Worm (Caenorhabditis elegans) whole organism, L1 larva: ENCODE measurements around the gene ceh-16.

Experiments used
- C04F5.9 ChIP-seq: sonication (generic microtip); optimal IDR thresholded peaks from 2 replicates; lab custom pipeline; 2016; ENCODE audit warnings: missing genetic modification characterization, missing compliant biosample characterization
- C16A3.4 ChIP-seq: fragments of 150-350 bp; optimal IDR thresholded peaks from 2 replicates; lab custom pipeline; 2014; ENCODE audit warnings: missing biosample characterization, missing genetic modification characterization
- C34B4.2 ChIP-seq: sonication (generic microtip); optimal IDR thresholded peaks from 2 replicates; lab custom pipeline; 2017; ENCODE audit warnings: mild to moderate bottlenecking, missing genetic modification characterization, missing compliant biosample characterization
- F16B12.6 ChIP-seq: fragments of 150-350 bp; optimal IDR thresholded peaks from 2 replicates; lab custom pipeline; 2014; ENCODE audit warnings: missing biosample characterization, missing genetic modification characterization
- Y116A8C.19 ChIP-seq: sonication (generic microtip); optimal IDR thresholded peaks from 2 replicates; lab custom pipeline; 2016; ENCODE audit warnings: missing compliant biosample characterization, missing genetic modification characterization, borderline replicate concordance
- aha-1 ChIP-seq: fragments of 150-350 bp; optimal IDR thresholded peaks from 2 replicates; lab custom pipeline; 2014; ENCODE audit warnings: missing biosample characterization, missing genetic modification characterization
- alr-1 ChIP-seq: fragments of 200-800 bp; sonication (Bioruptor generic); optimal IDR thresholded peaks from 2 replicates; lab custom pipeline; 2018; ENCODE audit warnings: borderline replicate concordance, mild to moderate bottlenecking, missing genetic modification characterization, missing compliant biosample characterization
- aly-2 ChIP-seq: fragments of 150-350 bp; optimal IDR thresholded peaks from 2 replicates; lab custom pipeline; 2014; ENCODE audit warnings: missing biosample characterization, missing genetic modification characterization
- ama-1 ChIP-seq: fragments of 150-350 bp; optimal IDR thresholded peaks from 2 replicates; lab custom pipeline; 2014
- blmp-1 ChIP-seq: fragments of 150-350 bp; optimal IDR thresholded peaks from 2 replicates; lab custom pipeline; 2014; ENCODE audit warnings: missing biosample characterization, missing genetic modification characterization
- ceh-63 ChIP-seq: fragments of 200-800 bp; sonication (Bioruptor generic); optimal IDR thresholded peaks from 2 replicates; lab custom pipeline; 2018; ENCODE audit warnings: mild to moderate bottlenecking, missing genetic modification characterization, missing compliant biosample characterization
- ceh-8 ChIP-seq: fragments of 200-800 bp; sonication (Bioruptor generic); optimal IDR thresholded peaks from 2 replicates; lab custom pipeline; 2018; ENCODE audit warnings: mild to moderate bottlenecking, missing genetic modification characterization, moderate library complexity, missing compliant biosample characterization
- ceh-88 ChIP-seq: fragments of 200-800 bp; sonication (Bioruptor generic); IDR thresholded peaks from 2 replicates; pipeline ENCODE4 v1.3.6; 2022; ENCODE audit warnings: missing genetic modification characterization, missing compliant biosample characterization
- dpl-1 ChIP-seq, 3 experiments: fragments of 150-350 bp in 2 of 3; sonication (generic microtip) in 1 of 3; optimal IDR thresholded peaks; 2 replicates each; lab custom pipeline; 2014 to 2017; ENCODE audit warnings: missing biosample characterization in 3 of 3, missing genetic modification characterization in 3 of 3, missing genetic modification reagents in 3 of 3
- dsc-1 ChIP-seq: sonication (generic microtip); optimal IDR thresholded peaks from 2 replicates; lab custom pipeline; 2016; ENCODE audit warnings: mild to moderate bottlenecking, missing genetic modification characterization, missing compliant biosample characterization
- efl-3 ChIP-seq: fragments of 200-800 bp; sonication (Bioruptor generic); optimal IDR thresholded peaks from 2 replicates; lab custom pipeline; 2018; ENCODE audit warnings: mild to moderate bottlenecking, missing genetic modification characterization, missing compliant biosample characterization
- egl-13 ChIP-seq: sonication (generic microtip); optimal IDR thresholded peaks from 2 replicates; lab custom pipeline; 2016; ENCODE audit warnings: missing genotype, missing genetic modification reagents, missing genetic modification characterization, missing compliant biosample characterization
- egl-27 ChIP-seq, 2 experiments: fragments of 150-350 bp in 1 of 2; sonication (generic microtip); optimal IDR thresholded peaks; 3 replicates each; lab custom pipeline; 2017 to 2018; ENCODE audit warnings: missing biosample characterization in 2 of 2, missing genetic modification characterization in 2 of 2, missing genetic modification reagents in 2 of 2
- elt-2 ChIP-seq: sonication (generic microtip); optimal IDR thresholded peaks from 2 replicates; lab custom pipeline; 2016; ENCODE audit warnings: missing genetic modification characterization, mild to moderate bottlenecking, inconsistent platforms, missing compliant biosample characterization, missing genetic modification reagents
- elt-3 ChIP-seq, 6 experiments: fragments of 150-350 bp in 1 of 6; sonication (generic microtip); optimal IDR thresholded peaks; 2 replicates each; lab custom pipeline; 2017 to 2018; ENCODE audit warnings: missing biosample characterization in 6 of 6, missing genetic modification characterization in 6 of 6, inconsistent platforms in 1 of 6
- ets-5 ChIP-seq: fragments of 200-800 bp; sonication (Bioruptor generic); IDR thresholded peaks from 2 replicates; pipeline ENCODE4 v1.3.6; 2022; ENCODE audit warnings: missing genetic modification characterization, missing compliant biosample characterization
- fkh-8 ChIP-seq: sonication (generic microtip); optimal IDR thresholded peaks from 2 replicates; lab custom pipeline; 2016; ENCODE audit warnings: mild to moderate bottlenecking, missing genetic modification characterization, missing compliant biosample characterization
- fos-1 ChIP-seq: fragments of 150-350 bp; optimal IDR thresholded peaks from 2 replicates; lab custom pipeline; 2014; ENCODE audit warnings: missing biosample characterization, missing genetic modification characterization
- irx-1 ChIP-seq: sonication (generic microtip); optimal IDR thresholded peaks from 2 replicates; lab custom pipeline; 2016; ENCODE audit warnings: missing genetic modification characterization, missing compliant biosample characterization
- jun-1 ChIP-seq: fragments of 150-350 bp; optimal IDR thresholded peaks from 2 replicates; lab custom pipeline; 2014; ENCODE audit warnings: missing biosample characterization, missing genetic modification reagents, missing genetic modification characterization
- lin-13 ChIP-seq: fragments of 150-350 bp; optimal IDR thresholded peaks from 2 replicates; lab custom pipeline; 2014; ENCODE audit warnings: missing biosample characterization, missing genetic modification reagents, missing genetic modification characterization
- lin-14 ChIP-seq: fragments of 200-800 bp; sonication (Bioruptor generic); optimal IDR thresholded peaks from 2 replicates; lab custom pipeline; 2018; ENCODE audit warnings: mild to moderate bottlenecking, missing genetic modification characterization, moderate library complexity, missing compliant biosample characterization
- mdl-1 ChIP-seq, 2 experiments: fragments of 150-350 bp; optimal IDR thresholded peaks; 2 replicates each; lab custom pipeline; 2014 to 2017; ENCODE audit warnings: missing biosample characterization in 2 of 2, missing genetic modification characterization in 2 of 2, inconsistent platforms in 1 of 2
- mep-1 ChIP-seq: fragments of 150-350 bp; optimal IDR thresholded peaks from 2 replicates; lab custom pipeline; 2014; ENCODE audit warnings: missing biosample characterization, missing genetic modification characterization
- nhr-12 ChIP-seq: sonication (generic microtip); optimal IDR thresholded peaks from 2 replicates; lab custom pipeline; 2017; ENCODE audit warnings: missing biosample characterization, missing genetic modification characterization
- nhr-47 ChIP-seq: sonication (generic microtip); optimal IDR thresholded peaks from 2 replicates; lab custom pipeline; 2016; ENCODE audit warnings: mild to moderate bottlenecking, missing genetic modification characterization, moderate library complexity, missing compliant biosample characterization
- nhr-71 ChIP-seq: sonication (generic microtip); optimal IDR thresholded peaks from 2 replicates; lab custom pipeline; 2016; ENCODE audit warnings: mild to moderate bottlenecking, missing genetic modification characterization, moderate library complexity, missing compliant biosample characterization
- pqm-1 ChIP-seq: sonication (generic microtip); optimal IDR thresholded peaks from 3 replicates; lab custom pipeline; 2017; ENCODE audit warnings: missing biosample characterization, missing genetic modification characterization
- sptf-1 ChIP-seq: fragments of 150-350 bp; optimal IDR thresholded peaks from 2 replicates; lab custom pipeline; 2014; ENCODE audit warnings: missing biosample characterization, missing genetic modification characterization
- sup-37 ChIP-seq: fragments of 200-800 bp; sonication (Bioruptor generic); optimal IDR thresholded peaks from 2 replicates; lab custom pipeline; 2018; ENCODE audit warnings: mild to moderate bottlenecking, missing genetic modification characterization, missing compliant biosample characterization
- swsn-7 ChIP-seq: sonication (generic microtip); optimal IDR thresholded peaks from 2 replicates; lab custom pipeline; 2016; ENCODE audit warnings: missing genetic modification characterization, missing compliant biosample characterization
- tbx-2 ChIP-seq: sonication (generic microtip); optimal IDR thresholded peaks from 2 replicates; lab custom pipeline; 2016; ENCODE audit warnings: missing genetic modification characterization, missing compliant biosample characterization
- unc-130 ChIP-seq: fragments of 150-350 bp; optimal IDR thresholded peaks from 2 replicates; lab custom pipeline; 2017; ENCODE audit warnings: missing biosample characterization, missing genetic modification characterization, inconsistent platforms
- unc-62 ChIP-seq: fragments of 150-350 bp; optimal IDR thresholded peaks from 2 replicates; lab custom pipeline; 2014; ENCODE audit warnings: missing biosample characterization, missing genetic modification reagents, missing genetic modification characterization

The ceh-16 gene

ce11 chrIII:8590882-8591281, 31.7 kb upstream of the ceh-16 start, which contains the start of gene fipr-16:
Gene fipr-16 (minus strand): TSS chrIII:8590982.
- TF ChIP-seq alr-1 (tag; lab: Kevin White, UChicago) (no peak), mdl-1 (tag; optimal IDR thresholded peaks at IDR 0.05; lab: Kevin White, UChicago) (no peak), mep-1 (no peak), ceh-8 (GFP tag; lab: Kevin White, UChicago) (no peak), pqm-1 (tag; lab: Kevin White, UChicago) (no peak), ceh-88 (GFP tag; lab: Robert Waterston, UW) (no peak), nhr-71 (no peak), Y116A8C.19 (no peak), aly-2 (no peak), F16B12.6 (no peak), fos-1 (tag; lab: Kevin White, UChicago) (no peak), ets-5 (no peak)

ce11 chrIII:8593620-8594019, 28.9 kb upstream of the ceh-16 start, which contains the start of gene C06E1.7:
Gene C06E1.7 (minus strand): TSS chrIII:8593720.
- TF ChIP-seq sup-37 (GFP tag; lab: Kevin White, UChicago) (no peak), ama-1 (lab: Kevin White, UChicago) (no peak), unc-130 (tag; lab: Kevin White, UChicago) (no peak), C16A3.4 (tag; lab: Kevin White, UChicago) (no peak), nhr-47 (tag; lab: Kevin White, UChicago) (no peak), dsc-1 (tag; lab: Kevin White, UChicago) (no peak), mdl-1 (tag; optimal IDR thresholded peaks at IDR 0.05; lab: Kevin White, UChicago) (no peak), lin-13 (GFP tag; lab: Kevin White, UChicago) (no peak), dpl-1 (GFP tag; optimal IDR thresholded peaks at IDR 0.05; lab: Kevin White, UChicago) (no peak), ceh-63 (no peak)

ce11 chrIII:8594088-8594487, 28.4 kb upstream of the ceh-16 start:
- TF ChIP-seq jun-1 (tag; lab: Kevin White, UChicago): no peak
- TF ChIP-seq mep-1: no peak
- no peak for TF ChIP-seq egl-27 (tag; optimal IDR thresholded peaks at IDR 0.05; lab: Kevin White, UChicago)
- TF ChIP-seq irx-1 (tag; lab: Kevin White, UChicago): no peak
- TF ChIP-seq fos-1 (tag; lab: Kevin White, UChicago): no peak
- TF ChIP-seq sptf-1 (tag; lab: Kevin White, UChicago): no peak
- TF ChIP-seq elt-2 (tag; lab: Kevin White, UChicago): peak; percentile 75
- peak; percentile 7 for TF ChIP-seq lin-14 (GFP tag; lab: Kevin White, UChicago)
- no peak for TF ChIP-seq fkh-8 (tag; lab: Kevin White, UChicago)
- TF ChIP-seq tbx-2 (tag; lab: Kevin White, UChicago): no peak
- no peak for TF ChIP-seq ceh-63
- no peak for TF ChIP-seq elt-3 (tag; optimal IDR thresholded peaks at IDR 0.05; lab: Kevin White, UChicago)
- no peak for TF ChIP-seq dsc-1 (tag; lab: Kevin White, UChicago)
- no peak for TF ChIP-seq C04F5.9 (tag; lab: Kevin White, UChicago)
- TF ChIP-seq unc-62: no peak
- TF ChIP-seq, all 84 proteins: peak for 2

- TF ChIP-seq aha-1 (no peak), blmp-1 (tag; lab: Kevin White, UChicago) (peak; percentile 97)
Measured at ce11 chrIII:8596692-8597091, 25.8 kb upstream of the ceh-16 start.

- TF ChIP-seq C34B4.2 (no peak), efl-3 (GFP tag; lab: Kevin White, UChicago) (no peak), dsc-1 (tag; lab: Kevin White, UChicago) (peak; percentile 24), nhr-12 (no peak), egl-13 (tag; lab: Kevin White, UChicago) (no peak), swsn-7 (tag; lab: Kevin White, UChicago) (no peak)
Measured at ce11 chrIII:8597770-8598169, 24.8 kb upstream of the ceh-16 start, which contains the start of gene ztf-30. Gene ztf-30 (minus strand): TSS chrIII:8597870.
